Worm (Caenorhabditis elegans) whole organism, L4 larva: ENCODE results near the gene srh-146.

Experiments
- aha-1 ChIP-seq: fragments of 150-350 bp; peaks from one replicate; lab custom pipeline; 2014; ENCODE audit warnings: missing biosample characterization, missing genetic modification characterization
- dve-1 ChIP-seq: sonication (generic microtip); optimal IDR thresholded peaks from 2 replicates; lab custom pipeline; 2017; ENCODE audit warnings: antibody characterized with exemption, mild to moderate bottlenecking, missing genetic modification characterization, missing compliant biosample characterization; ENCODE audit not compliant: insufficient read depth
- lin-39 ChIP-seq: fragments of 150-350 bp; optimal IDR thresholded peaks from 2 replicates; lab custom pipeline; 2014; ENCODE audit warnings: missing biosample characterization, missing genetic modification reagents, missing genetic modification characterization

ce11 chrV:2962960-2963359, 48.9 kb downstream of the srh-146 start, which contains the start of gene srw-138:
- TF ChIP-seq lin-39 (tag; lab: Kevin White, UChicago) (no peak), dve-1 (tag; lab: Kevin White, UChicago) (no peak), aha-1 (tag; lab: Kevin White, UChicago) (peak; percentile 40)
